Fruit fly (Drosophila melanogaster): ENCODE measurements around the gene spir.

spir gene

DNA sequence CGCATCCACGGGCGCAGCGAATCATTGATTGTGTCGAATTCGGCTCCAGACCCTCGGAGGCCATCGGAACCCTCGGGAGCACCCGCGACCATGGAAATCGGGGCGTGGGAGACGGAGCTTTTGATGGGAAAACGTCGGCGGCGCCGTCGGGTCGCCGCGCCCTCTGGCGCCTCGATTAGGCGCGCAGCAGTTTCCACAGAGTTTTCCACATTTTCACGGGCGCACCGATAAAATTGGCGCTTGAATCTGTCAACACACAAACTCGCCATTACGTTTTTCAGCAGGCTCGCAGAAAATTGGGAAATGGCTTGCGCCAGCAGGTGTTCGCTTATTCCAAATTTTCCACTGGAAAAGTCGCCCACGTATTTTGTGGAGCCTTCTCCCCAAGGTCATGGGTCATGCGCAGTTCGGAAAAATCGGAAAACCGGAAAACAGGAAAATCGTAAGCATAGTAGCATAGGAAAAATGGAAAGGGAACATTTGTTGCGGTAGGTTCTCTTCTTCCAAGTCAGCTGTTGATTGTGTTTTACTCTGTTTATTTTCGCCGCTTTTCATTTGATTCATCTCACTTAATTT is 3.8 kb downstream of the spir start (continued):
- no peak for TF ChIP-seq Abd-B (GFP tag; optimal IDR thresholded peaks at IDR 0.05)
- TF ChIP-seq dm (GFP tag; optimal IDR thresholded peaks at IDR 0.05) = no peak
- no peak for TF ChIP-seq tgo (GFP tag; IDR thresholded peaks at IDR 0.05)
- no peak for TF ChIP-seq Stat92E (GFP tag; optimal IDR thresholded peaks at IDR 0.05)
- no peak for TF ChIP-seq CG10274 (GFP tag; optimal IDR thresholded peaks at IDR 0.05)
- no peak for TF ChIP-seq Dbx (GFP tag; IDR thresholded peaks at IDR 0.05)
- TF ChIP-seq Lim3 (GFP tag; IDR thresholded peaks at IDR 0.05) = no peak
- peak; percentile 20 for TF ChIP-seq CG11504 (tag; optimal IDR thresholded peaks at IDR 0.05)
- TF ChIP-seq nom (GFP tag; optimal IDR thresholded peaks at IDR 0.05) = no peak
- TF ChIP-seq CG14667 (GFP tag; IDR thresholded peaks at IDR 0.05) = no peak
- no peak for TF ChIP-seq CG1233 (GFP tag; optimal IDR thresholded peaks at IDR 0.05)
- no peak for TF ChIP-seq bsh (GFP tag; optimal IDR thresholded peaks at IDR 0.05)
- TF ChIP-seq Neu2 (GFP tag; optimal IDR thresholded peaks at IDR 0.05; ENCODE audit: borderline replicate concordance) = no peak
- no peak for TF ChIP-seq CG7839 (tag; optimal IDR thresholded peaks at IDR 0.05)
- no peak for TF ChIP-seq CG5180 (GFP tag; optimal IDR thresholded peaks at IDR 0.05)
- TF ChIP-seq Rfx (GFP tag; IDR thresholded peaks at IDR 0.05) = no peak
- TF ChIP-seq CG7745 (tag; optimal IDR thresholded peaks at IDR 0.05) = no peak
- TF ChIP-seq CG11696 (GFP tag; IDR thresholded peaks at IDR 0.05) = no peak
- TF ChIP-seq CG7357 (GFP tag; IDR thresholded peaks at IDR 0.05) = no peak
- no peak for TF ChIP-seq CG11085 (GFP tag; IDR thresholded peaks at IDR 0.05)
- TF ChIP-seq CG1602 (GFP tag; optimal IDR thresholded peaks at IDR 0.05) = no peak
- no peak for TF ChIP-seq fd102C (GFP tag; optimal IDR thresholded peaks at IDR 0.05)
- TF ChIP-seq Spps (tag; optimal IDR thresholded peaks at IDR 0.05) = no peak
- TF ChIP-seq CG13287 (GFP tag; IDR thresholded peaks at IDR 0.05; ENCODE audit: partially characterized antibody) = 0 out of 2 replicates have a peak, but pooled peaks have one; percentile 20
- TF ChIP-seq CG14965 (GFP tag; optimal IDR thresholded peaks at IDR 0.05; ENCODE audit: borderline replicate concordance) = no peak
- TF ChIP-seq slou (GFP tag; optimal IDR thresholded peaks at IDR 0.05) = no peak
- no peak for TF ChIP-seq CG4707 (GFP tag; optimal IDR thresholded peaks at IDR 0.05)
- no peak for TF ChIP-seq lov (optimal IDR thresholded peaks at IDR 0.05)
- no peak for TF ChIP-seq lov (GFP tag; IDR thresholded peaks at IDR 0.05)
- TF ChIP-seq Doc3 (GFP tag; IDR thresholded peaks at IDR 0.05; ENCODE audit: partially characterized antibody) = no peak
- TF ChIP-seq gcm (GFP tag; optimal IDR thresholded peaks at IDR 0.05) = no peak
- no peak for TF ChIP-seq CHES-1-like (GFP tag; optimal IDR thresholded peaks at IDR 0.05)
- TF ChIP-seq ab (GFP tag; optimal IDR thresholded peaks at IDR 0.05) = no peak
- TF ChIP-seq CG13123 (GFP tag; optimal IDR thresholded peaks at IDR 0.05) = no peak
- no peak for TF ChIP-seq Hr3 (GFP tag; optimal IDR thresholded peaks at IDR 0.05)
- TF ChIP-seq dpn (GFP tag; optimal IDR thresholded peaks at IDR 0.05) = no peak
- no peak for TF ChIP-seq dati (GFP tag; IDR thresholded peaks at IDR 0.05)
- TF ChIP-seq CG12391 (tag; optimal IDR thresholded peaks at IDR 0.05) = no peak

DNA sequence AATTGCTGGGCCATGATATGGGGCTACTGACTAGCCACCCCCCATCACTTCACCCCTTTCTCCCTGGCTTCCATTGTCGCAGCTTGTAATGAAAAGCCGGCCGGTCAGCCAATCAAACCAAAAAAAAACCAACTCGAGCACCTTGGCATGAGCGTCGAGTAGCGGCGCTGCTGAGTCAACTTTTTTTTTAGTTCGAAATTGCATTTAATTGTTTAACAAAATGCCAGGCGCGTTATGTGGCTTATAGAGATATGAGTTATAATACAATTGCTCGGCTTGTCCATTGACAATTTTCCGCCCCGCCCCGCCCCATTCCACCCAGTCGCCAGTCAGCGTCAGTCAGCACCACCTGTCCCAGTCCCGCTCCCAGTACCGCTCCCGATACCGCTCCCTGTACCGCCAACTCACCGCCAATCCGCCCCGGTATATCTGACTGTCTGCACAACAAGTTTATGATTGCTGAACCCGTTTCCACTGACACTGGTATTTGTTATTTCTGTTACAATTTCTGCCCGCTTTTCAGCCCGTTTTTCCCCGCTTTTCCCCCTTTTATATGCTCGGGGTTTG is 10.3 kb downstream of the spir start:
- TF ChIP-seq CG9727 (GFP tag; optimal IDR thresholded peaks at IDR 0.05) (no peak), CG2199 (GFP tag; IDR thresholded peaks at IDR 0.05) (0 out of 3 replicates have a peak, but pooled peaks have one; percentile 11), CG12769 (tag; optimal IDR thresholded peaks at IDR 0.05) (peak; percentile 7), MTF-1 (GFP tag; optimal IDR thresholded peaks at IDR 0.05; ENCODE audit: borderline replicate concordance) (no peak), psq (GFP tag; optimal IDR thresholded peaks at IDR 0.05) (no peak), CG14050 (GFP tag; IDR thresholded peaks at IDR 0.05) (0 out of 3 replicates have a peak, but pooled peaks have one; percentile 12), pnt (GFP tag; optimal IDR thresholded peaks at IDR 0.05) (no peak), tin (GFP tag; optimal IDR thresholded peaks at IDR 0.05) (no peak), Ets65A (GFP tag) (peak; percentile 37), kni (GFP tag; optimal IDR thresholded peaks at IDR 0.05) (no peak), crol (GFP tag; IDR thresholded peaks at IDR 0.05) (peak; percentile 58)

Measured in whole organism, embryonic.